Worm (Caenorhabditis elegans) whole organism, mixed stage, embryonic: ENCODE data around the gene T08B1.4.

Source experiments
- bed-3 ChIP-seq: fragments of 200-800 bp; sonication (Bioruptor generic); optimal IDR thresholded peaks from 3 replicates; lab custom pipeline; 2018; ENCODE audit warnings: mild to moderate bottlenecking, missing genetic modification characterization, moderate library complexity, missing compliant biosample characterization
- blmp-1 ChIP-seq: fragments of 150-350 bp; optimal IDR thresholded peaks from 2 replicates; lab custom pipeline; 2014; ENCODE audit warnings: missing biosample characterization, missing genetic modification characterization
- ceh-39 ChIP-seq: fragments of 150-350 bp; optimal IDR thresholded peaks from 2 replicates; lab custom pipeline; 2014; ENCODE audit warnings: missing biosample characterization, missing genetic modification characterization
- ces-1 ChIP-seq: fragments of 150-350 bp; optimal IDR thresholded peaks from 2 replicates; lab custom pipeline; 2014; ENCODE audit warnings: missing biosample characterization, missing genetic modification reagents, missing genetic modification characterization
- cnd-1 ChIP-seq: fragments of 200-800 bp; sonication (Bioruptor generic); optimal IDR thresholded peaks from 2 replicates; lab custom pipeline; 2018; ENCODE audit warnings: mild to moderate bottlenecking, missing genetic modification characterization, missing compliant biosample characterization
- mab-5 ChIP-seq: fragments of 150-350 bp; optimal IDR thresholded peaks from 2 replicates; lab custom pipeline; 2014; ENCODE audit warnings: missing biosample characterization, missing genetic modification characterization
- nhr-237 ChIP-seq: fragments of 150-350 bp; optimal IDR thresholded peaks from 2 replicates; lab custom pipeline; 2014; ENCODE audit warnings: missing biosample characterization, missing genetic modification characterization
- snpc-4 ChIP-seq: fragments of 150-350 bp; optimal IDR thresholded peaks from 2 replicates; lab custom pipeline; 2014; ENCODE audit warnings: missing biosample characterization, missing genetic modification characterization
- unc-62 ChIP-seq: fragments of 150-350 bp; optimal IDR thresholded peaks from 2 replicates; lab custom pipeline; 2014; ENCODE audit warnings: missing biosample characterization, missing genetic modification reagents, missing genetic modification characterization
- ztf-11 ChIP-seq: fragments of 150-350 bp; optimal IDR thresholded peaks from 2 replicates; lab custom pipeline; 2014; ENCODE audit warnings: missing biosample characterization, missing genetic modification characterization

ce11 chrV:1975049-1975448 is 4.0 kb upstream of the T08B1.4 start, which contains the start of gene fbxa-201:
- TF ChIP-seq bed-3 (no peak), nhr-237 (no peak), snpc-4 (tag; lab: Kevin White, UChicago) (no peak), blmp-1 (tag; lab: Kevin White, UChicago) (no peak), cnd-1 (no peak), unc-62 (GFP tag; lab: Kevin White, UChicago) (no peak), ztf-11 (no peak), mab-5 (tag; lab: Kevin White, UChicago) (no peak), ces-1 (no peak), ceh-39 (tag; lab: Kevin White, UChicago) (no peak)
